Fruit fly (Drosophila melanogaster) whole organism, embryonic: Measurements from ENCODE around the gene ct.
A peak's percentile ranks its signal among the peaks of the same experiment; 100 is the strongest.

Source experiments
- Aef1 ChIP-seq: fragments of 200-800 bp; sonication (Bioruptor generic); IDR thresholded peaks from 3 replicates; pipeline ENCODE4 v1.3.6; 2022; ENCODE audit warnings: missing biosample characterization, missing genetic modification characterization
- Atf-2 ChIP-seq: fragments of 200-800 bp; sonication (Bioruptor generic); optimal IDR thresholded peaks from 2 replicates; lab custom pipeline; 2016; ENCODE audit warnings: missing biosample characterization, missing genetic modification characterization
- BEAF-32 ChIP-seq: fragments of 200-800 bp; sonication (Bioruptor generic); optimal IDR thresholded peaks from 3 replicates; lab custom pipeline; 2017; ENCODE audit warnings: missing biosample characterization, missing genetic modification characterization, mild to moderate bottlenecking, moderate library complexity, missing genetic modification reagents
- CG10979 ChIP-seq: fragments of 200-800 bp; sonication (Bioruptor generic); optimal IDR thresholded peaks from 2 replicates; lab custom pipeline; 2018; ENCODE audit warnings: missing biosample characterization, mild to moderate bottlenecking, missing genetic modification characterization, moderate library complexity
- CG11398 ChIP-seq: fragments of 200-800 bp; sonication (Bioruptor generic); optimal IDR thresholded peaks from 2 replicates; lab custom pipeline; 2016; ENCODE audit warnings: missing biosample characterization, missing genetic modification characterization
- CG11723 ChIP-seq: fragments of 200-800 bp; sonication (Bioruptor generic); optimal IDR thresholded peaks from 2 replicates; lab custom pipeline; 2017; ENCODE audit warnings: missing biosample characterization, mild to moderate bottlenecking, missing genetic modification characterization
- CG12219 ChIP-seq: fragments of 200-800 bp; sonication (Bioruptor generic); optimal IDR thresholded peaks from 3 replicates; lab custom pipeline; 2018; ENCODE audit warnings: missing biosample characterization, mild to moderate bottlenecking, missing genetic modification characterization
- CG12236 ChIP-seq: fragments of 200-800 bp; sonication (Bioruptor generic); optimal IDR thresholded peaks from 2 replicates; lab custom pipeline; 2016; ENCODE audit warnings: missing biosample characterization, missing genetic modification characterization
- CG13624 ChIP-seq: fragments of 200-800 bp; sonication (Bioruptor generic); optimal IDR thresholded peaks from 2 replicates; lab custom pipeline; 2016; ENCODE audit warnings: missing biosample characterization, missing genetic modification characterization
- CG14441 ChIP-seq: fragments of 200-800 bp; sonication (Bioruptor generic); IDR thresholded peaks from 2 replicates; pipeline ENCODE4 v1.3.6; 2022; ENCODE audit warnings: missing biosample characterization, missing genetic modification characterization
- CG15514 ChIP-seq: fragments of 200-800 bp; sonication (Bioruptor generic); optimal IDR thresholded peaks from 3 replicates; lab custom pipeline; 2017; ENCODE audit warnings: missing biosample characterization, missing genetic modification characterization, mild to moderate bottlenecking, moderate library complexity, missing genetic modification reagents
- CG16779 ChIP-seq: fragments of 200-800 bp; sonication (Bioruptor generic); IDR thresholded peaks from 2 replicates; pipeline ENCODE4 v1.3.6; 2022; ENCODE audit warnings: missing biosample characterization, missing genetic modification characterization
- CG17829 ChIP-seq: fragments of 200-800 bp; optimal IDR thresholded peaks from 2 replicates; lab custom pipeline; 2019; ENCODE audit warnings: missing biosample characterization, mild to moderate bottlenecking, missing genetic modification characterization, moderate library complexity
- CG1792 ChIP-seq: fragments of 200-800 bp; sonication (Bioruptor generic); optimal IDR thresholded peaks from 2 replicates; lab custom pipeline; 2016; ENCODE audit warnings: missing biosample characterization, missing genetic modification characterization
- CG2129 ChIP-seq: fragments of 200-800 bp; sonication (Bioruptor generic); IDR thresholded peaks from 2 replicates; pipeline ENCODE4 v1.3.6; 2022; ENCODE audit warnings: missing biosample characterization, missing genetic modification characterization; ENCODE audit not compliant: partially characterized antibody
- CG2199 ChIP-seq: fragments of 200-800 bp; sonication (Bioruptor generic); IDR thresholded peaks from 3 replicates; pipeline ENCODE4 v1.3.6; 2022; ENCODE audit warnings: missing biosample characterization, missing genetic modification characterization
- CG2678 ChIP-seq: fragments of 200-800 bp; sonication (Bioruptor generic); optimal IDR thresholded peaks from 3 replicates; lab custom pipeline; 2019; ENCODE audit warnings: missing biosample characterization, mild to moderate bottlenecking, missing genetic modification characterization, moderate library complexity
- CG32532 ChIP-seq: fragments of 200-800 bp; sonication (Bioruptor generic); IDR thresholded peaks from 2 replicates; pipeline ENCODE4 v1.3.6; 2022; ENCODE audit warnings: missing biosample characterization, missing genetic modification characterization
- CG4328 ChIP-seq: fragments of 200-800 bp; sonication (Bioruptor generic); optimal IDR thresholded peaks from 3 replicates; lab custom pipeline; 2017; ENCODE audit warnings: missing biosample characterization, missing genetic modification reagents, missing genetic modification characterization
- CG4617 ChIP-seq: fragments of 200-800 bp; sonication (Bioruptor generic); optimal IDR thresholded peaks from 3 replicates; lab custom pipeline; 2016; ENCODE audit warnings: missing biosample characterization, missing genetic modification characterization, borderline replicate concordance
- CG6683 ChIP-seq: fragments of 200-800 bp; sonication (Bioruptor generic); optimal IDR thresholded peaks from 2 replicates; lab custom pipeline; 2017; ENCODE audit warnings: missing biosample characterization, mild to moderate bottlenecking, missing genetic modification characterization, missing genetic modification reagents
- CG7372 ChIP-seq: fragments of 200-800 bp; sonication (Bioruptor generic); IDR thresholded peaks from 2 replicates; pipeline ENCODE4 v1.3.6; 2022; ENCODE audit warnings: missing biosample characterization, missing genetic modification characterization
- Dip2 ChIP-seq: fragments of 200-800 bp; sonication (Bioruptor generic); IDR thresholded peaks from 2 replicates; pipeline ENCODE4 v1.3.6; 2022; ENCODE audit warnings: missing biosample characterization, missing genetic modification characterization
- Dll ChIP-seq: fragments of 200-800 bp; sonication (Bioruptor generic); IDR thresholded peaks from 4 replicates; pipeline ENCODE4 v1.3.6; 2022; ENCODE audit warnings: missing biosample characterization, missing genetic modification characterization; ENCODE audit not compliant: partially characterized antibody
- Doc2 ChIP-seq: fragments of 200-800 bp; sonication (Bioruptor generic); IDR thresholded peaks from 2 replicates; pipeline ENCODE4 v1.3.6; 2022; ENCODE audit warnings: missing biosample characterization, missing genetic modification characterization
- E2f1 ChIP-seq: fragments of 200-800 bp; sonication (Bioruptor generic); IDR thresholded peaks from 2 replicates; pipeline ENCODE4 v1.3.6; 2022; ENCODE audit warnings: missing biosample characterization, missing genetic modification characterization
- HLHmδ ChIP-seq: fragments of 200-800 bp; sonication (Bioruptor generic); optimal IDR thresholded peaks from 2 replicates; lab custom pipeline; 2018; ENCODE audit warnings: missing biosample characterization, mild to moderate bottlenecking, missing genetic modification characterization, moderate library complexity
- Hmr ChIP-seq: fragments of 200-800 bp; sonication (Bioruptor generic); optimal IDR thresholded peaks from 3 replicates; lab custom pipeline; 2017; ENCODE audit warnings: mild to moderate bottlenecking, missing biosample characterization, missing genetic modification reagents, missing genetic modification characterization
- Lhr ChIP-seq: fragments of 200-800 bp; sonication (Bioruptor generic); optimal IDR thresholded peaks from 3 replicates; lab custom pipeline; 2017; ENCODE audit warnings: mild to moderate bottlenecking, missing biosample characterization, missing genetic modification reagents, missing genetic modification characterization
- Mrtf ChIP-seq: fragments of 200-800 bp; sonication (Bioruptor generic); IDR thresholded peaks from 3 replicates; pipeline ENCODE4 v1.3.6; 2022; ENCODE audit warnings: missing biosample characterization, missing genetic modification characterization
- NC2α ChIP-seq: fragments of 200-800 bp; sonication (Bioruptor generic); optimal IDR thresholded peaks from 2 replicates; lab custom pipeline; 2016; ENCODE audit warnings: missing biosample characterization, missing genetic modification characterization
- ac ChIP-seq: fragments of 200-800 bp; sonication (Bioruptor generic); optimal IDR thresholded peaks from 3 replicates; lab custom pipeline; 2017; ENCODE audit warnings: missing biosample characterization, mild to moderate bottlenecking, missing genetic modification characterization
- br ChIP-seq: fragments of >200 bp; optimal IDR thresholded peaks from 2 replicates; lab custom pipeline; 2017
- bsh ChIP-seq, 2 experiments: fragments of 200-800 bp; sonication (Bioruptor generic); optimal IDR thresholded peaks; 2 replicates each; lab custom pipeline; 2017 to 2018; ENCODE audit warnings: mild to moderate bottlenecking in 2 of 2, missing biosample characterization in 2 of 2, missing genetic modification characterization in 2 of 2, moderate library complexity in 1 of 2
- chif ChIP-seq, 2 experiments: fragments of 200-800 bp; sonication (Bioruptor generic); optimal IDR thresholded peaks; 3 replicates each; lab custom pipeline; 2016; ENCODE audit warnings: missing biosample characterization in 2 of 2, missing genetic modification characterization in 2 of 2
- gsb-n ChIP-seq: fragments of 200-800 bp; sonication (Bioruptor generic); optimal IDR thresholded peaks from 3 replicates; lab custom pipeline; 2018; ENCODE audit warnings: missing biosample characterization, mild to moderate bottlenecking, missing genetic modification characterization
- ham ChIP-seq: fragments of 200-800 bp; sonication (Bioruptor generic); IDR thresholded peaks from 2 replicates; pipeline ENCODE4 v1.3.6; 2022; ENCODE audit warnings: missing biosample characterization, missing genetic modification characterization
- kay ChIP-seq: fragments of 200-800 bp; sonication (Bioruptor generic); optimal IDR thresholded peaks from 2 replicates; lab custom pipeline; 2016; ENCODE audit warnings: missing biosample characterization, missing genetic modification characterization
- klu ChIP-seq: fragments of 200-800 bp; sonication (Bioruptor generic); IDR thresholded peaks from 2 replicates; pipeline ENCODE4 v1.3.6; 2022; ENCODE audit warnings: missing biosample characterization, missing genetic modification characterization
- onecut ChIP-seq: fragments of 200-800 bp; sonication (Bioruptor generic); IDR thresholded peaks from 2 replicates; pipeline ENCODE4 v1.3.6; 2022; ENCODE audit warnings: missing biosample characterization, missing genetic modification characterization
- prd ChIP-seq, 3 experiments: fragments of >200 bp in 2 of 3; fragments of 200-800 bp in 1 of 3; sonication (Bioruptor generic) in 1 of 3; optimal IDR thresholded peaks in 2 of 3; IDR thresholded peaks in 1 of 3; 2 replicates in 2 of 3; 3 replicates in 1 of 3; pipeline versions ENCODE4 v1.3.6 to Lab custom; 2017 to 2022; ENCODE audit warnings: missing biosample characterization in 1 of 3, missing genetic modification characterization in 1 of 3
- slou ChIP-seq: fragments of 200-800 bp; sonication (Bioruptor generic); optimal IDR thresholded peaks from 3 replicates; lab custom pipeline; 2016; ENCODE audit warnings: missing biosample characterization, missing genetic modification characterization
- sqz ChIP-seq: fragments of 200-800 bp; sonication (Bioruptor generic); optimal IDR thresholded peaks from 3 replicates; lab custom pipeline; 2018; ENCODE audit warnings: missing biosample characterization, mild to moderate bottlenecking, missing genetic modification characterization
- wdn ChIP-seq: fragments of 200-800 bp; sonication (Bioruptor generic); IDR thresholded peaks from 2 replicates; pipeline ENCODE4 v1.3.6; 2022; ENCODE audit warnings: missing biosample characterization, missing genetic modification characterization
- yki ChIP-seq: fragments of >200 bp; optimal IDR thresholded peaks from 3 replicates; lab custom pipeline; 2018

The ct gene

DNA sequence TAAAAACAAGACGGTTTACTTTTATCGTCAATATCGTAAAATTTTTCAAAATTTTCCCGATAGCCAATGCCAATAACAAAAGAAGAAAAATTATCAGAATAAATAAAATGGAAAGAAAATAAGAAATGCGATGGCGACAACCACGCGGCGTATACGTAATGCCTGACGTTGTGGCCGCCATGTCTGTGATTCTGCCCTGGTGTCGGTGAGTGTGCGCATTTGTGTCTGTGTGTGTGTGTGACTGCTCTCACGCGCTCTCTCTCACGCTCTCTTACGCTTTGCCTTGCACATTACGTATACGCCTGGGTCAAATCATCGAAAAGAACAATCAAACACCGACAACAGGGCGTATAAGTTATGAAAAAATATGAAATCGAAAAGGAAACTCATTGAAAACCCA lies 86.6 kb downstream of the ct start (continued):
- TF ChIP-seq CG11398 (GFP tag; lab: Kevin White, UChicago) (no peak), wdn (GFP tag; lab: Robert Waterston, UW) (no peak), CG32532 (GFP tag; lab: Robert Waterston, UW) (peak; percentile 27; the same call in 1 of the 2 replicates), CG1792 (no peak), Hmr (GFP tag; lab: Kevin White, UChicago) (no peak), br (lab: Kevin White, UChicago) (no peak), NC2α (GFP tag; lab: Kevin White, UChicago) (no peak), CG15514 (no peak), CG2678 (tag; lab: Kevin White, UChicago) (no peak), HLHmδ (GFP tag; lab: Kevin White, UChicago) (peak; percentile 56), sqz (no peak), CG14441 (GFP tag; lab: Robert Waterston, UW) (no peak), CG12219 (no peak), prd (optimal IDR thresholded peaks at IDR 0.05; lab: Kevin White, UChicago) (no peak), prd (GFP tag; IDR thresholded peaks at IDR 0.05; lab: Robert Waterston, UW) (no peak), CG11723 (GFP tag; lab: Kevin White, UChicago) (no peak), ham (no peak), kay (GFP tag; lab: Kevin White, UChicago) (no peak), Mrtf (GFP tag; lab: Robert Waterston, UW) (no peak), CG2199 (GFP tag; lab: Robert Waterston, UW) (0 out of 3 replicates have a peak, but pooled peaks have one; percentile 30), CG6683 (no peak), klu (GFP tag; lab: Robert Waterston, UW) (no peak), E2f1 (GFP tag; lab: Robert Waterston, UW) (no peak), CG10979 (tag; lab: Kevin White, UChicago) (peak; percentile 24), CG7372 (GFP tag; lab: Robert Waterston, UW) (peak; percentile 92), onecut (GFP tag; lab: Robert Waterston, UW) (no peak), CG12236 (GFP tag; lab: Kevin White, UChicago) (no peak), Aef1 (no peak), CG16779 (GFP tag; lab: Robert Waterston, UW) (no peak), CG4328 (GFP tag; lab: Kevin White, UChicago) (no peak), Atf-2 (no peak), chif (GFP tag; optimal IDR thresholded peaks at IDR 0.05; lab: Kevin White, UChicago) (no peak), Dll (GFP tag; lab: Robert Waterston, UW) (no peak), CG4617 (no peak), bsh (GFP tag; optimal IDR thresholded peaks at IDR 0.05; lab: Kevin White, UChicago) (no peak), Doc2 (GFP tag; lab: Robert Waterston, UW) (no peak), CG2129 (GFP tag; lab: Robert Waterston, UW) (no peak), slou (GFP tag; lab: Kevin White, UChicago) (no peak), ac (GFP tag; lab: Kevin White, UChicago) (no peak), yki (lab: Kevin White, UChicago) (no peak), Lhr (GFP tag; lab: Kevin White, UChicago) (no peak), CG13624 (no peak), gsb-n (tag; lab: Kevin White, UChicago) (no peak), CG17829 (tag; lab: Kevin White, UChicago) (no peak), Dip2 (no peak), BEAF-32 (GFP tag; lab: Kevin White, UChicago) (no peak)
